Fruit fly (Drosophila melanogaster): ENCODE measurements around the gene CG2685.

- TF ChIP-seq psq (optimal IDR thresholded peaks at IDR 0.05) (no peak), pan (optimal IDR thresholded peaks at IDR 0.05) (no peak), CG8478 (optimal IDR thresholded peaks at IDR 0.05) (no peak), Dll (optimal IDR thresholded peaks at IDR 0.05) (no peak), usp (GFP tag; optimal IDR thresholded peaks at IDR 0.05) (no peak), EcR (GFP tag; optimal IDR thresholded peaks at IDR 0.05) (no peak)
Measured at dm6 chrX:2740084-2740483, 26.3 kb upstream of the CG2685 start, which contains the start of gene kirre.

Data from whole organism.